Worm (Caenorhabditis elegans): ENCODE results near the gene F32D8.5.

DNA sequence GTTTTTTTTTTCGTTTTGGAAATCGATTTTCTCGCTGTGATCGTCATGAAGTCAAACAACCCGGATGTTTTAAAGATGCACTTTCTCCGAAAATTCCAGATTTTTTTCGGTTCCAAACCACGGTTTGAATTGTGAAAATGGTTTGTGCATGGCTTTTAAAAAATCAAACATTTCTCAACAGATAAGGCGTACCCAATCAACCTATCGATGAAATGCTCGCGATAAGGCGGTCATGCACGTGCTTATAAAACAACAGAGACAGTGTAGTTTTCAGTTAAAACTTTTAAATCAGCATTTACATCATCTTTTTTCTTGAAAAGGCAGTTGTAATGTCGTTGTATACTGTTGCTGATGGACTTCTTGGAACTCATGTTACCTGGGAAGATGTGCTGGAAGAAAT is 37.8 kb downstream of the F32D8.5 start, which contains the start of gene F58B4.5:
- TF ChIP-seq ces-1 (GFP tag; optimal IDR thresholded peaks at IDR 0.05) (no peak), nhr-47 (tag; optimal IDR thresholded peaks at IDR 0.05) (no peak), rnt-1 (tag; optimal IDR thresholded peaks at IDR 0.05) (no peak), nhr-77 (tag; optimal IDR thresholded peaks at IDR 0.05) (no peak), ama-1 (optimal IDR thresholded peaks at IDR 0.05) (no peak), C34B4.2 (tag; optimal IDR thresholded peaks at IDR 0.05) (no peak), pqm-1 (tag; optimal IDR thresholded peaks at IDR 0.05) (no peak), swsn-7 (tag; optimal IDR thresholded peaks at IDR 0.05) (no peak), nhr-28 (tag; optimal IDR thresholded peaks at IDR 0.05) (no peak), pag-3 (tag; optimal IDR thresholded peaks at IDR 0.05; ENCODE audit: borderline replicate concordance, insufficient read depth) (no peak), aly-2 (tag; optimal IDR thresholded peaks at IDR 0.05) (no peak), jun-1 (tag; optimal IDR thresholded peaks at IDR 0.05) (no peak)
